Fruit fly (Drosophila melanogaster) whole organism, wandering third instar larva: Measurements from ENCODE around the gene Lsp2.

Source experiments
- Dfd ChIP-seq: fragments of >200 bp; optimal IDR thresholded peaks from 2 replicates; lab custom pipeline; 2017; ENCODE audit warnings: missing biosample characterization, missing genetic modification characterization
- Hr78 ChIP-seq: fragments of >200 bp; optimal IDR thresholded peaks from 2 replicates; lab custom pipeline; 2017; ENCODE audit warnings: missing biosample characterization, missing genetic modification characterization
- Hr83 ChIP-seq: fragments of 200-300 bp; sonication (Bioruptor generic); optimal IDR thresholded peaks from 2 replicates; lab custom pipeline; 2016; ENCODE audit warnings: missing biosample characterization, mild to moderate bottlenecking, missing genetic modification characterization, moderate library complexity; ENCODE audit not compliant: poor library complexity, severe bottlenecking
- Myc ChIP-seq: fragments of >200 bp; optimal IDR thresholded peaks from 2 replicates; lab custom pipeline; 2017
- Vsx2 ChIP-seq: fragments of 200-300, 225-300 bp; sonication (Bioruptor generic); optimal IDR thresholded peaks from 2 replicates; lab custom pipeline; 2018; ENCODE audit warnings: missing biosample characterization, missing genetic modification characterization; ENCODE audit not compliant: partially characterized antibody
- br ChIP-seq: fragments of 200-800 bp; sonication (Bioruptor generic); optimal IDR thresholded peaks from 2 replicates; lab custom pipeline; 2016; ENCODE audit warnings: missing biosample characterization, missing genetic modification characterization
- dmrt93B ChIP-seq: fragments of 200-800 bp; sonication (Bioruptor generic); optimal IDR thresholded peaks from 2 replicates; lab custom pipeline; 2018; ENCODE audit warnings: missing biosample characterization, mild to moderate bottlenecking, missing genetic modification characterization
- dsf ChIP-seq: sonication (Bioruptor generic); optimal IDR thresholded peaks from 2 replicates; lab custom pipeline; 2016; ENCODE audit warnings: missing biosample characterization, missing genetic modification characterization, borderline replicate concordance
- ey ChIP-seq: fragments of 200-800 bp; sonication (Bioruptor generic); optimal IDR thresholded peaks from 2 replicates; lab custom pipeline; 2016; ENCODE audit warnings: missing biosample characterization, missing genetic modification characterization
- psq ChIP-seq: fragments of 200-800 bp; sonication (Bioruptor generic); optimal IDR thresholded peaks from 3 replicates; lab custom pipeline; 2017; ENCODE audit warnings: missing biosample characterization, mild to moderate bottlenecking, missing genetic modification characterization, moderate library complexity
- sv ChIP-seq: fragments of 200-800 bp; sonication (Bioruptor generic); optimal IDR thresholded peaks from 3 replicates; lab custom pipeline; 2016; ENCODE audit warnings: missing biosample characterization, missing genetic modification characterization
- tai ChIP-seq: sonication (Bioruptor generic); optimal IDR thresholded peaks from 2 replicates; lab custom pipeline; 2016; ENCODE audit warnings: missing biosample characterization, missing genetic modification characterization
- woc ChIP-seq: sonication (Bioruptor generic); optimal IDR thresholded peaks from 2 replicates; lab custom pipeline; 2016; ENCODE audit warnings: missing biosample characterization, mild to moderate bottlenecking, missing genetic modification characterization

DNA sequence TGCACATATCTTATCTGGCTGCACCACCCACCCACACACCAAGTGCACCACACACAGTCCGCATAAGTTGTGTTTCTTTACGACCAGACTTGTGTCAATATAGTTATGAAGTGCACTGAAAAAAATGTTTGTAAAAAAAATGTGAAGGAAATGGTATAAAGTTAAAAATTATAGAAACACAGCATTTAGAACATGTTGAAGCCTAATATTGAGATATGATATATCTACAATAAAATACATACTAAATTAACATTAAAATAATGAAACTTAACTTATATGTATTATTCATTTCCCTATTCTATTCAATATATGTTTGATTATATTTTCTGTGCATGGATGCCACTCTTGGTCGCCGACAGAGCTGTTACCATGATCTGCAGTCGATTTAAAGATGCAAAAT, 16.2 kb upstream of the Lsp2 start:
- TF ChIP-seq br, result no peak
- TF ChIP-seq Hr83 (GFP tag; lab: Kevin White, UChicago), result no peak
- TF ChIP-seq Hr78, result no peak
- no peak for TF ChIP-seq Dfd (GFP tag; lab: Kevin White, UChicago)
- TF ChIP-seq ey (GFP tag; lab: Kevin White, UChicago), result no peak
- no peak for TF ChIP-seq tai
- no peak for TF ChIP-seq woc
- TF ChIP-seq psq (GFP tag; lab: Kevin White, UChicago), result no peak
- TF ChIP-seq Myc (lab: Kevin White, UChicago), result no peak
- no peak for TF ChIP-seq dmrt93B (GFP tag; lab: Kevin White, UChicago)
- no peak for TF ChIP-seq Vsx2
- no peak for TF ChIP-seq dsf (GFP tag; lab: Kevin White, UChicago)
- no peak for TF ChIP-seq sv (GFP tag; lab: Kevin White, UChicago)
